Fruit fly (Drosophila melanogaster): ENCODE measurements around the gene msl-2.

The msl-2 gene

DNA sequence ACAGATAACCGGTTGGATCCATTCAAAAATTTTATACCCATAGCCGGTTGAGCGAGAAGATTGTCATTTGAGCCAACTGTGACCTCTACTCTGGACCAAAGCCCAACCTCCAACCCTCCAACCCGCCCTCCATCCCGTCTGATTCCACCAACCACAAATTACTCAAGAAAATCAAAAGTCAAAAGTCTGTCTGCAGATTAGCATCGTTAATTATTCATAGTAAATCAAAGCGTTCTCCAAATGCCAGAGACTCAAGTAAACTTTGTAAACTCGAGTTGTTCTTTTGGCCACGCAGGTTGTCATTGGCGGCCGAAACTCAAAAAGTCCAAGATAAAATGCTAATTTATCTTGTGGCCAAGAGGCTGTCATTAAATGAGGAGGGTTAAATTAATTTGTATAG lies 48.3 kb downstream of the msl-2 start:
- TF ChIP-seq Hr78 (GFP tag; optimal IDR thresholded peaks at IDR 0.05): no peak
- no peak for TF ChIP-seq GATAd (GFP tag; optimal IDR thresholded peaks at IDR 0.05)

DNA sequence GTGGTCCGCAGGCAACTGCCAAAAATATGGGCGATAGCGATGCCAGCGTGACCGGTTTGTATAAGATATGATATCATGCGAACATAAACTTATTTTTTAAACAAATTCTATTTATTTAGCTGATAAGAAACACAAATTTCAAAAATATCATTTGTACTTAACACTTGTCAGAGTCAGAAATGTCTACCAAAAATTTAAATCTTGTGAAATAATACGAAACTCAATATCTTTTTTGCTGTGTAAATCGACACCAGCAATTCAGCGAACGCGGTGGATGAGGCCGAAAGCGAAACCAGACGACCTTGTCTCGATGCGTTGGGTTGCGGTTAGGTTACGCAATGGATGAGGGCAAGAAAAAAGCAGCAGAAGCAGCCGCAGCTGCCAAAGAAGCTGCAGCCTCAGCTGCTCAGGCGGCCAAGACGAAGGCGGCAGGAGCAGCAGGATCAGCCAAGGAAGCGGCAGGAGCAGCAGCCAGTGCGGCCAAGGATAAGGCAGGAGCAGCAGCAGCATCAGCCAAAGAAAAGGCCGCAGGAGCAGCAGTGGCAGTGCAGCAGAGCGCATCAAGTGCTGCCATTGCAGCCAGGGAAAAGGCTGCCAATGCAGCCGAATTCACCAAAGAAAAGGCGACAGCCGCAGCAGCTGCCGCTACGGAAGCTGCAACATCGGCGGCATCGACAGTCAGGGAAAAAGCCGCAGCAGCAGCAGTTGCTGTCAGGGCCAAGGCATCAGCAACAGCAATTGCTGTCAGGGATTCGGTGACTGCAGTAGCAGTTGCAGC lies 49.2 kb downstream of the msl-2 start, which contains the start of gene CG31952:
CG31952 (plus strand) TSS at position 167 of the 778 bp plus-strand sequence.
- TF ChIP-seq psq (GFP tag; optimal IDR thresholded peaks at IDR 0.05) (no peak), fru (GFP tag; optimal IDR thresholded peaks at IDR 0.05) (peak; percentile 40), ey (GFP tag; optimal IDR thresholded peaks at IDR 0.05) (peak; percentile 28), Myc (optimal IDR thresholded peaks at IDR 0.05) (no peak), rgr (GFP tag; optimal IDR thresholded peaks at IDR 0.05) (peak; percentile 31), foxo (GFP tag; optimal IDR thresholded peaks at IDR 0.05) (peak in 1 of 2 experiments; percentile 41), h (GFP tag; optimal IDR thresholded peaks at IDR 0.05) (peak; percentile 54), CG9705 (GFP tag; optimal IDR thresholded peaks at IDR 0.05) (no peak)

Data from whole organism, wandering third instar larva.